Worm (Caenorhabditis elegans) whole organism, L4 larva: Measurements from ENCODE around the gene F38A5.2.

Experiments
- lin-15B ChIP-seq: fragments of 150-350 bp; sonication (generic microtip); optimal IDR thresholded peaks from 3 replicates; lab custom pipeline; 2014; ENCODE audit warnings: missing biosample characterization, missing genetic modification characterization
- nhr-25 ChIP-seq: sonication (generic microtip); optimal IDR thresholded peaks from 2 replicates; lab custom pipeline; 2017; ENCODE audit warnings: missing genetic modification characterization, mild to moderate bottlenecking, missing compliant biosample characterization, antibody characterized with exemption, moderate library complexity, borderline replicate concordance; ENCODE audit not compliant: insufficient read depth
- unc-130 ChIP-seq: sonication (generic microtip); optimal IDR thresholded peaks from 2 replicates; lab custom pipeline; 2016; ENCODE audit warnings: missing genetic modification reagents, missing genetic modification characterization, missing compliant biosample characterization
- zag-1 ChIP-seq: fragments of 150-350 bp; optimal IDR thresholded peaks from 2 replicates; lab custom pipeline; 2014; ENCODE audit warnings: missing biosample characterization, missing genetic modification characterization

ce11 chrIV:6588080-6588613 lies 2.9 kb upstream of the F38A5.2 start:
- no peak for TF ChIP-seq lin-15B
- no peak for TF ChIP-seq zag-1 (tag; lab: Kevin White, UChicago)
- no peak for TF ChIP-seq unc-130 (GFP tag; lab: Kevin White, UChicago)
- TF ChIP-seq nhr-25 (tag; lab: Kevin White, UChicago), result no peak
